Worm (Caenorhabditis elegans) whole organism, early embryonic: ENCODE data around the gene acd-4.

Experiments used
- B0310.2 ChIP-seq: sonication (generic microtip); optimal IDR thresholded peaks from 2 replicates; lab custom pipeline; 2016; ENCODE audit warnings: mild to moderate bottlenecking, missing genetic modification characterization, missing compliant biosample characterization
- F13C5.2 ChIP-seq: sonication (generic microtip); optimal IDR thresholded peaks from 2 replicates; lab custom pipeline; 2017; ENCODE audit warnings: mild to moderate bottlenecking, missing genetic modification characterization, inconsistent platforms, missing compliant biosample characterization
- aly-1 ChIP-seq: sonication (generic microtip); optimal IDR thresholded peaks from 2 replicates; lab custom pipeline; 2016; ENCODE audit warnings: missing genetic modification characterization, missing compliant biosample characterization
- ama-1 ChIP-seq: fragments of 150-350 bp; optimal IDR thresholded peaks from 2 replicates; lab custom pipeline; 2014
- ceh-13 ChIP-seq: fragments of 200-800 bp; sonication (Bioruptor generic); optimal IDR thresholded peaks from 2 replicates; lab custom pipeline; 2018; ENCODE audit warnings: mild to moderate bottlenecking, missing genetic modification characterization, missing compliant biosample characterization
- ceh-36 ChIP-seq: sonication (generic microtip); optimal IDR thresholded peaks from 2 replicates; lab custom pipeline; 2016; ENCODE audit warnings: missing genetic modification characterization, inconsistent platforms, missing compliant biosample characterization
- ets-7 ChIP-seq: sonication (generic microtip); optimal IDR thresholded peaks from 2 replicates; lab custom pipeline; 2016; ENCODE audit warnings: missing genotype, missing genetic modification characterization, missing compliant biosample characterization
- flt-1 ChIP-seq: fragments of 200-800 bp; sonication (Bioruptor generic); IDR thresholded peaks from 2 replicates; pipeline ENCODE4 v1.3.6; 2022; ENCODE audit warnings: missing genetic modification characterization, missing compliant biosample characterization
- hmbx-1 ChIP-seq: sonication (generic microtip); optimal IDR thresholded peaks from 2 replicates; lab custom pipeline; 2016; ENCODE audit warnings: mild to moderate bottlenecking, missing genetic modification characterization, missing compliant biosample characterization
- hmg-4 ChIP-seq: fragments of 200-800 bp; sonication (Bioruptor generic); optimal IDR thresholded peaks from 2 replicates; lab custom pipeline; 2018; ENCODE audit warnings: mild to moderate bottlenecking, missing genetic modification characterization, missing compliant biosample characterization
- hnd-1 ChIP-seq: sonication (generic microtip); optimal IDR thresholded peaks from 2 replicates; lab custom pipeline; 2016; ENCODE audit warnings: missing genetic modification characterization, missing compliant biosample characterization
- pes-1 ChIP-seq: fragments of 200-800 bp; sonication (Bioruptor generic); IDR thresholded peaks from 2 replicates; pipeline ENCODE4 v1.3.6; 2022; ENCODE audit warnings: missing genetic modification reagents, missing genetic modification characterization, missing compliant biosample characterization
- scrt-1 ChIP-seq: fragments of 200-800 bp; sonication (Bioruptor generic); IDR thresholded peaks from 2 replicates; pipeline ENCODE4 v1.3.6; 2022; ENCODE audit warnings: missing genetic modification characterization, missing compliant biosample characterization
- sea-1 ChIP-seq: fragments of 200-800 bp; sonication (Bioruptor generic); conservative IDR thresholded peaks from 2 replicates; pipeline ENCODE4 v1.3.6; 2022; ENCODE audit warnings: missing genetic modification characterization, missing compliant biosample characterization
- tbx-11 ChIP-seq: fragments of 200-800 bp; sonication (Bioruptor generic); IDR thresholded peaks from 2 replicates; pipeline ENCODE4 v1.3.6; 2022; ENCODE audit warnings: missing genetic modification characterization, missing compliant biosample characterization
- tbx-37 ChIP-seq: fragments of 200-800 bp; sonication (Bioruptor generic); conservative IDR thresholded peaks from 2 replicates; pipeline ENCODE4 v1.3.6; 2022; ENCODE audit warnings: missing genetic modification reagents, missing genetic modification characterization, missing compliant biosample characterization
- tra-4 ChIP-seq: sonication (generic microtip); optimal IDR thresholded peaks from 2 replicates; lab custom pipeline; 2017; ENCODE audit warnings: missing genetic modification characterization, missing compliant biosample characterization

The acd-4 gene

ce11 chrV:8658577-8659362, 20.7 kb downstream of the acd-4 start:
- no peak for TF ChIP-seq F13C5.2 (tag; lab: Kevin White, UChicago)
- no peak for TF ChIP-seq aly-1
- TF ChIP-seq ets-7, result no peak
- no peak for TF ChIP-seq tbx-11 (GFP tag; lab: Robert Waterston, UW)
- TF ChIP-seq pes-1 (GFP tag; lab: Robert Waterston, UW), result no peak
- no peak for TF ChIP-seq B0310.2 (tag; lab: Kevin White, UChicago)
- TF ChIP-seq hmg-4 (GFP tag; lab: Kevin White, UChicago), result no peak
- no peak for TF ChIP-seq flt-1 (GFP tag; lab: Robert Waterston, UW)
- no peak for TF ChIP-seq tra-4 (tag; lab: Kevin White, UChicago)

- TF ChIP-seq flt-1 (GFP tag; lab: Robert Waterston, UW) (no peak), hnd-1 (tag; lab: Kevin White, UChicago) (no peak), pes-1 (GFP tag; lab: Robert Waterston, UW) (no peak), aly-1 (no peak), ceh-36 (tag; lab: Kevin White, UChicago) (no peak), scrt-1 (GFP tag; lab: Robert Waterston, UW) (no peak), tbx-37 (no peak), ceh-13 (GFP tag; lab: Kevin White, UChicago) (no peak), ets-7 (no peak), F13C5.2 (tag; lab: Kevin White, UChicago) (no peak), tra-4 (tag; lab: Kevin White, UChicago) (no peak), ama-1 (lab: Kevin White, UChicago) (no peak), hmg-4 (GFP tag; lab: Kevin White, UChicago) (no peak), B0310.2 (tag; lab: Kevin White, UChicago) (no peak), sea-1 (GFP tag; lab: Robert Waterston, UW) (no peak), hmbx-1 (tag; lab: Kevin White, UChicago) (no peak), tbx-11 (GFP tag; lab: Robert Waterston, UW) (no peak)
Observed at ce11 chrV:8660475-8660874, 22.5 kb downstream of the acd-4 start.

- no peak for TF ChIP-seq tra-4 (tag; lab: Kevin White, UChicago)
- peak; percentile 18 for TF ChIP-seq hmg-4 (GFP tag; lab: Kevin White, UChicago)
- TF ChIP-seq tbx-11 (GFP tag; lab: Robert Waterston, UW), result no peak
Observed at ce11 chrV:8661241-8661954, 23.4 kb downstream of the acd-4 start.

ce11 chrV:8662056-8663006, 24.3 kb downstream of the acd-4 start:
- TF ChIP-seq tbx-11 (GFP tag; lab: Robert Waterston, UW), result no peak
- TF ChIP-seq scrt-1 (GFP tag; lab: Robert Waterston, UW), result no peak
- no peak for TF ChIP-seq flt-1 (GFP tag; lab: Robert Waterston, UW)
- TF ChIP-seq tra-4 (tag; lab: Kevin White, UChicago), result no peak
- TF ChIP-seq B0310.2 (tag; lab: Kevin White, UChicago), result no peak
- TF ChIP-seq ceh-13 (GFP tag; lab: Kevin White, UChicago), result no peak
- no peak for TF ChIP-seq hnd-1 (tag; lab: Kevin White, UChicago)
- TF ChIP-seq F13C5.2 (tag; lab: Kevin White, UChicago), result no peak
- no peak for TF ChIP-seq aly-1
- TF ChIP-seq hmbx-1 (tag; lab: Kevin White, UChicago), result no peak
- TF ChIP-seq tbx-37, result no peak
- no peak for TF ChIP-seq ceh-36 (tag; lab: Kevin White, UChicago)
- no peak for TF ChIP-seq pes-1 (GFP tag; lab: Robert Waterston, UW)
- TF ChIP-seq ets-7, result no peak

- no peak for TF ChIP-seq tbx-11 (GFP tag; lab: Robert Waterston, UW)
- no peak for TF ChIP-seq hmg-4 (GFP tag; lab: Kevin White, UChicago)
- TF ChIP-seq hnd-1 (tag; lab: Kevin White, UChicago), result no peak
- no peak for TF ChIP-seq scrt-1 (GFP tag; lab: Robert Waterston, UW)
- no peak for TF ChIP-seq F13C5.2 (tag; lab: Kevin White, UChicago)
- no peak for TF ChIP-seq ets-7
Observed at ce11 chrV:8663023-8663422, 25.0 kb downstream of the acd-4 start.

ce11 chrV:8665765-8666164, 27.7 kb downstream of the acd-4 start, which contains the start of gene ZC190.4:
TSS of gene ZC190.4 (plus strand) at chrV:8666065.
- TF ChIP-seq aly-1, result no peak
- TF ChIP-seq ceh-36 (tag; lab: Kevin White, UChicago), result no peak
- no peak for TF ChIP-seq ets-7
- no peak for TF ChIP-seq hmbx-1 (tag; lab: Kevin White, UChicago)
- TF ChIP-seq tbx-37, result no peak
- TF ChIP-seq hmg-4 (GFP tag; lab: Kevin White, UChicago), result no peak
- no peak for TF ChIP-seq sea-1 (GFP tag; lab: Robert Waterston, UW)
- TF ChIP-seq tbx-11 (GFP tag; lab: Robert Waterston, UW), result no peak
